Fruit fly (Drosophila melanogaster): ENCODE measurements around the gene Ocho.

Gene Ocho

dm6 chr3L:14971893-14972624 lies 2.6 kb upstream of the Ocho start (continued):
- peak; percentile 39 for TF ChIP-seq Chrac-16 (GFP tag; optimal IDR thresholded peaks at IDR 0.05)
- TF ChIP-seq nerfin-2 (GFP tag; IDR thresholded peaks at IDR 0.05; ENCODE audit: partially characterized antibody), result no peak
- no peak for TF ChIP-seq ase (GFP tag; IDR thresholded peaks at IDR 0.05)
- TF ChIP-seq CG12391 (tag; optimal IDR thresholded peaks at IDR 0.05), result peak; percentile 41
- TF ChIP-seq YL-1 (GFP tag; optimal IDR thresholded peaks at IDR 0.05), result no peak
- TF ChIP-seq CG10959 (GFP tag; IDR thresholded peaks at IDR 0.05), result peak; percentile 48; the same call in 1 of the 2 replicates
- peak; percentile 89 for TF ChIP-seq Nf-YB (GFP tag; optimal IDR thresholded peaks at IDR 0.05)
- TF ChIP-seq CG4730 (GFP tag; IDR thresholded peaks at IDR 0.05), result no peak
- no peak for TF ChIP-seq CG30020 (tag; optimal IDR thresholded peaks at IDR 0.05)
- TF ChIP-seq Six4 (GFP tag; optimal IDR thresholded peaks at IDR 0.05), result peak; percentile 11
- no peak for TF ChIP-seq Mrtf (GFP tag; IDR thresholded peaks at IDR 0.05)
- TF ChIP-seq pfk (GFP tag; optimal IDR thresholded peaks at IDR 0.05), result no peak
- 0 out of 2 replicates have a peak, but pooled peaks have one; percentile 12 for TF ChIP-seq CG6689 (GFP tag; IDR thresholded peaks at IDR 0.05)
- peak; percentile 27 for TF ChIP-seq gem (tag; optimal IDR thresholded peaks at IDR 0.05)
- no peak for TF ChIP-seq jumu (GFP tag; optimal IDR thresholded peaks at IDR 0.05)
- peak; percentile 55 for TF ChIP-seq CG18262 (tag; optimal IDR thresholded peaks at IDR 0.05)
- TF ChIP-seq Doc2 (GFP tag; IDR thresholded peaks at IDR 0.05), result no peak
- TF ChIP-seq CG9727 (GFP tag; optimal IDR thresholded peaks at IDR 0.05), result peak; percentile 56
- TF ChIP-seq CG8924 (tag; optimal IDR thresholded peaks at IDR 0.05), result peak; percentile 21
- peak; percentile 43; the same call in 1 of the 3 replicates for TF ChIP-seq zfh1 (GFP tag; IDR thresholded peaks at IDR 0.05)
- TF ChIP-seq CG12155 (GFP tag; optimal IDR thresholded peaks at IDR 0.05), result no peak
- TF ChIP-seq prd (optimal IDR thresholded peaks at IDR 0.05), result no peak
- peak; percentile 62; the same call in 2 of the 3 replicates for TF ChIP-seq prd (GFP tag; IDR thresholded peaks at IDR 0.05)
- peak; percentile 87 for TF ChIP-seq sens (GFP tag)
- no peak for TF ChIP-seq CG13424 (tag; optimal IDR thresholded peaks at IDR 0.05)
- peak; percentile 88 for TF ChIP-seq CG15696 (tag; optimal IDR thresholded peaks at IDR 0.05)
- TF ChIP-seq Sox102F (GFP tag; optimal IDR thresholded peaks at IDR 0.05), result no peak
- TF ChIP-seq kni (GFP tag; optimal IDR thresholded peaks at IDR 0.05), result peak; percentile 86
- TF ChIP-seq CG1529 (GFP tag; optimal IDR thresholded peaks at IDR 0.05), result no peak
- peak; percentile 51 for TF ChIP-seq CG17328 (GFP tag; IDR thresholded peaks at IDR 0.05)
- TF ChIP-seq CG14710 (tag; optimal IDR thresholded peaks at IDR 0.05), result peak; percentile 19
- no peak for TF ChIP-seq al (GFP tag; IDR thresholded peaks at IDR 0.05)
- TF ChIP-seq CG33557 (GFP tag; optimal IDR thresholded peaks at IDR 0.05), result peak; percentile 55
- peak; percentile 78 for TF ChIP-seq twi (tag; optimal IDR thresholded peaks at IDR 0.05)
- TF ChIP-seq nmo (GFP tag; optimal IDR thresholded peaks at IDR 0.05), result peak; percentile 11
- peak; percentile 51 for TF ChIP-seq Xrp1 (GFP tag; IDR thresholded peaks at IDR 0.05)
- TF ChIP-seq Trl (optimal IDR thresholded peaks at IDR 0.05), result peak in 1 of 2 experiments; percentile 26
- TF ChIP-seq Trl (GFP tag; optimal IDR thresholded peaks at IDR 0.05), result no peak
- no peak for TF ChIP-seq tna (GFP tag; IDR thresholded peaks at IDR 0.05; ENCODE audit: partially characterized antibody)
- no peak for TF ChIP-seq CG7357 (GFP tag; IDR thresholded peaks at IDR 0.05)
- 0 out of 2 replicates have a peak, but pooled peaks have one; percentile 2 for TF ChIP-seq ap (GFP tag; IDR thresholded peaks at IDR 0.05)
- TF ChIP-seq CG6813 (GFP tag; optimal IDR thresholded peaks at IDR 0.05), result peak; percentile 8
- no peak for TF ChIP-seq Hr51 (GFP tag; optimal IDR thresholded peaks at IDR 0.05)
- TF ChIP-seq Tbp (GFP tag; optimal IDR thresholded peaks at IDR 0.05), result no peak
- no peak for TF ChIP-seq NC2β (GFP tag; optimal IDR thresholded peaks at IDR 0.05)
- TF ChIP-seq grn (GFP tag; optimal IDR thresholded peaks at IDR 0.05), result peak; percentile 22
- no peak for TF ChIP-seq Oli (tag; optimal IDR thresholded peaks at IDR 0.05)
- no peak for TF ChIP-seq Doc3 (GFP tag; IDR thresholded peaks at IDR 0.05; ENCODE audit: partially characterized antibody)
- TF ChIP-seq pan (optimal IDR thresholded peaks at IDR 0.05), result no peak
- TF ChIP-seq pan (GFP tag; optimal IDR thresholded peaks at IDR 0.05 in 1 of 2, IDR thresholded peaks at IDR 0.05 in 1 of 2), result no peak
